Worm (Caenorhabditis elegans) whole organism, young adult: ENCODE data around the gene glb-20.

ENCODE experiments used
- B0035.1 ChIP-seq: sonication (generic microtip); optimal IDR thresholded peaks from 2 replicates; lab custom pipeline; 2016; ENCODE audit warnings: missing genetic modification characterization, mild to moderate bottlenecking, missing compliant biosample characterization, missing genotype, missing genetic modification reagents
- F37B4.10 ChIP-seq: fragments of 200-800 bp; sonication (Bioruptor generic); IDR thresholded peaks from 2 replicates; pipeline ENCODE4 v1.3.6; 2022; ENCODE audit warnings: missing genetic modification characterization, missing compliant biosample characterization
- F57A8.1 ChIP-seq: fragments of 200-800 bp; sonication (Bioruptor generic); optimal IDR thresholded peaks from 2 replicates; lab custom pipeline; 2018; ENCODE audit warnings: mild to moderate bottlenecking, missing genetic modification characterization, moderate library complexity, missing compliant biosample characterization
- F57C9.4 ChIP-seq: sonication (generic microtip); optimal IDR thresholded peaks from 2 replicates; lab custom pipeline; 2017; ENCODE audit warnings: mild to moderate bottlenecking, missing genetic modification characterization, missing compliant biosample characterization
- K11D2.4 ChIP-seq: fragments of 200-800 bp; sonication (Bioruptor generic); IDR thresholded peaks from 2 replicates; pipeline ENCODE4 v1.3.6; 2022; ENCODE audit warnings: missing genetic modification reagents, missing genetic modification characterization, missing compliant biosample characterization
- K12H6.12 ChIP-seq: fragments of 200-800 bp; sonication (Bioruptor generic); optimal IDR thresholded peaks from 2 replicates; lab custom pipeline; 2018; ENCODE audit warnings: mild to moderate bottlenecking, missing genetic modification characterization, missing compliant biosample characterization
- T26A5.8 ChIP-seq: sonication (generic microtip); optimal IDR thresholded peaks from 2 replicates; lab custom pipeline; 2016; ENCODE audit warnings: missing genetic modification characterization, missing compliant biosample characterization
- Y53G8AR.9 ChIP-seq: fragments of 200-800 bp; sonication (Bioruptor generic); conservative IDR thresholded peaks from 2 replicates; pipeline ENCODE4 v1.3.6; 2022; ENCODE audit warnings: missing genetic modification reagents, missing genetic modification characterization, missing compliant biosample characterization
- Y67H2A.10 ChIP-seq: fragments of 200-800 bp; sonication (Bioruptor generic); conservative IDR thresholded peaks from 2 replicates; pipeline ENCODE4 v1.3.6; 2022; ENCODE audit warnings: missing genetic modification reagents, missing genetic modification characterization, missing compliant biosample characterization
- ama-1 ChIP-seq, 3 experiments: fragments of 150-350 bp in 1 of 3; sonication (generic microtip) in 2 of 3; optimal IDR thresholded peaks; 2 replicates each; lab custom pipeline; 2014 to 2018; ENCODE audit warnings: missing biosample characterization in 2 of 3, missing genetic modification characterization in 2 of 3, missing genetic modification reagents in 2 of 3
- aptf-2 ChIP-seq: fragments of 200-800 bp; sonication (Bioruptor generic); conservative IDR thresholded peaks from 2 replicates; pipeline ENCODE4 v1.3.6; 2022; ENCODE audit warnings: missing genetic modification reagents, missing genetic modification characterization, missing compliant biosample characterization
- attf-5 ChIP-seq: fragments of 200-800 bp; sonication (Bioruptor generic); optimal IDR thresholded peaks from 2 replicates; lab custom pipeline; 2018; ENCODE audit warnings: mild to moderate bottlenecking, missing genetic modification characterization, missing compliant biosample characterization
- bed-1 ChIP-seq: fragments of 200-800 bp; sonication (Bioruptor generic); IDR thresholded peaks from 2 replicates; pipeline ENCODE4 v1.3.6; 2022; ENCODE audit warnings: missing genetic modification reagents, missing genetic modification characterization, missing compliant biosample characterization
- cebp-1 ChIP-seq, 2 experiments: fragments of 200-800 bp in 1 of 2; sonication (Bioruptor generic) in 1 of 2; sonication (generic microtip) in 1 of 2; IDR thresholded peaks in 1 of 2; optimal IDR thresholded peaks in 1 of 2; 2 replicates each; pipeline versions ENCODE4 v1.3.6 to Lab custom; 2017 to 2022; ENCODE audit warnings: missing compliant biosample characterization in 2 of 2, missing genetic modification characterization in 2 of 2, mild to moderate bottlenecking in 1 of 2, missing genetic modification reagents in 1 of 2, moderate library complexity in 1 of 2
- cebp-2 ChIP-seq: fragments of 200-800 bp; sonication (Bioruptor generic); IDR thresholded peaks from 2 replicates; pipeline ENCODE4 v1.3.6; 2022; ENCODE audit warnings: missing genetic modification characterization, missing compliant biosample characterization
- ceh-58 ChIP-seq: fragments of 200-800 bp; sonication (Bioruptor generic); IDR thresholded peaks from 2 replicates; pipeline ENCODE4 v1.3.6; 2022; ENCODE audit warnings: missing genetic modification characterization, missing compliant biosample characterization
- ceh-79 ChIP-seq: sonication (generic microtip); optimal IDR thresholded peaks from 2 replicates; lab custom pipeline; 2017; ENCODE audit warnings: mild to moderate bottlenecking, missing genetic modification characterization, missing compliant biosample characterization
- chd-7 ChIP-seq: sonication (generic microtip); optimal IDR thresholded peaks from 2 replicates; lab custom pipeline; 2016; ENCODE audit warnings: mild to moderate bottlenecking, missing genetic modification characterization, moderate library complexity, missing compliant biosample characterization
- egl-18 ChIP-seq: fragments of 200-800 bp; sonication (Bioruptor generic); IDR thresholded peaks from 2 replicates; pipeline ENCODE4 v1.3.6; 2022; ENCODE audit warnings: missing genetic modification reagents, missing genetic modification characterization, missing compliant biosample characterization
- him-1 ChIP-seq: sonication (generic microtip); optimal IDR thresholded peaks from 2 replicates; lab custom pipeline; 2016; ENCODE audit warnings: missing genotype, missing genetic modification reagents, missing genetic modification characterization, missing compliant biosample characterization
- lag-1 ChIP-seq: fragments of 200-800 bp; sonication (Bioruptor generic); IDR thresholded peaks from 2 replicates; pipeline ENCODE4 v1.3.6; 2022; ENCODE audit warnings: missing genetic modification reagents, missing genetic modification characterization, missing compliant biosample characterization
- let-526 ChIP-seq: fragments of 200-800 bp; sonication (Bioruptor generic); IDR thresholded peaks from 2 replicates; pipeline ENCODE4 v1.3.6; 2022; ENCODE audit warnings: missing genetic modification reagents, missing genetic modification characterization, missing compliant biosample characterization
- lsl-1 ChIP-seq: fragments of 200-800 bp; sonication (Bioruptor generic); optimal IDR thresholded peaks from 2 replicates; lab custom pipeline; 2018; ENCODE audit warnings: mild to moderate bottlenecking, missing genetic modification characterization, moderate library complexity, missing compliant biosample characterization
- madf-8 ChIP-seq: fragments of 200-800 bp; sonication (Bioruptor generic); conservative IDR thresholded peaks from 2 replicates; pipeline ENCODE4 v1.3.6; 2022; ENCODE audit warnings: missing genetic modification reagents, missing genetic modification characterization, missing compliant biosample characterization
- mcd-1 ChIP-seq: fragments of 200-800 bp; sonication (Bioruptor generic); IDR thresholded peaks from 2 replicates; pipeline ENCODE4 v1.3.6; 2022; ENCODE audit warnings: missing genetic modification reagents, missing genetic modification characterization, missing compliant biosample characterization
- mxl-1 ChIP-seq: sonication (generic microtip); optimal IDR thresholded peaks from 2 replicates; lab custom pipeline; 2016; ENCODE audit warnings: missing genetic modification characterization, missing compliant biosample characterization
- nfya-2 ChIP-seq: fragments of 200-800 bp; sonication (Bioruptor generic); IDR thresholded peaks from 2 replicates; pipeline ENCODE4 v1.3.6; 2022; ENCODE audit warnings: missing genetic modification reagents, missing genetic modification characterization, missing compliant biosample characterization
- nhr-120 ChIP-seq: fragments of 200-800 bp; sonication (Bioruptor generic); IDR thresholded peaks from 2 replicates; pipeline ENCODE4 v1.3.6; 2022; ENCODE audit warnings: missing genetic modification characterization, missing compliant biosample characterization
- nhr-27 ChIP-seq: fragments of 200-800 bp; sonication (Bioruptor generic); optimal IDR thresholded peaks from 2 replicates; lab custom pipeline; 2018; ENCODE audit warnings: mild to moderate bottlenecking, missing genetic modification characterization, moderate library complexity, missing compliant biosample characterization
- pha-4 ChIP-seq: fragments of 150-350 bp; sonication (generic microtip); optimal IDR thresholded peaks from 2 replicates; lab custom pipeline; 2014; ENCODE audit warnings: missing biosample characterization, missing genetic modification reagents, missing genetic modification characterization
- snpc-1.1 ChIP-seq: sonication (generic microtip); optimal IDR thresholded peaks from 2 replicates; lab custom pipeline; 2017; ENCODE audit warnings: missing genetic modification characterization, mild to moderate bottlenecking, missing compliant biosample characterization, antibody characterized with exemption, moderate library complexity, missing genotype, missing genetic modification reagents; ENCODE audit not compliant: insufficient read depth
- tlf-1 ChIP-seq: fragments of 200-800 bp; sonication (Bioruptor generic); optimal IDR thresholded peaks from 2 replicates; lab custom pipeline; 2018; ENCODE audit warnings: mild to moderate bottlenecking, missing genetic modification characterization, missing compliant biosample characterization
- unc-62 ChIP-seq: fragments of 150-350 bp; optimal IDR thresholded peaks from 2 replicates; lab custom pipeline; 2014; ENCODE audit warnings: missing biosample characterization, missing genetic modification reagents, missing genetic modification characterization
- ztf-26 ChIP-seq: sonication (generic microtip); optimal IDR thresholded peaks from 2 replicates; lab custom pipeline; 2017; ENCODE audit warnings: missing genetic modification characterization, missing compliant biosample characterization
- ztf-28 ChIP-seq: fragments of 200-800 bp; sonication (Bioruptor generic); IDR thresholded peaks from 2 replicates; pipeline ENCODE4 v1.3.6; 2022; ENCODE audit warnings: missing genetic modification reagents, missing genetic modification characterization, missing compliant biosample characterization
- ztf-3 ChIP-seq: fragments of 200-800 bp; sonication (Bioruptor generic); optimal IDR thresholded peaks from 2 replicates; lab custom pipeline; 2018; ENCODE audit warnings: mild to moderate bottlenecking, missing genetic modification characterization, missing compliant biosample characterization

Gene glb-20

DNA sequence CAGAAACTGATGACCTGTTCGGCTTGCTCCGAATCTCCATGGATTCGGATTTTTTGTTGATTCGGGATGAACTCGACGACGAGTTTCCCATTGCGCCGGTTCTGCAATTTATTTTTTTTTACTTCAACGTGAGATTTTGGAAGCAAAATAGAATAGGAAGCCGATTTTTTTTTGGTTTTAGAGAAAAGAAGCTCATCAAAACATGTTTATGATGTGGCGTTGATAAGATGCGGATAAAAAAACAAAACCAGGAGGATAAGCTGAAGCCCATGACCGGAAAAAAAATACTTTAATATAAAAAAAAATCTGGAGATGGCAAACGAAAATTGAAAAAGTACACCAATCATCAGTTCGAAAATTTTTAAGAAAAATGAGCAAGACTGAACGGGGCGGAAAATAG lies at the start of gene glb-20:
glb-20 (minus strand) TSS at position 101 of the 400 bp plus-strand sequence.
- TF ChIP-seq aptf-2 (GFP tag; lab: Robert Waterston, UW): no peak
- TF ChIP-seq ama-1 (optimal IDR thresholded peaks at IDR 0.05; lab: Kevin White, UChicago): no peak
- TF ChIP-seq ama-1 (GFP tag; optimal IDR thresholded peaks at IDR 0.05; lab: Kevin White, UChicago): no peak
- no peak for TF ChIP-seq mcd-1 (GFP tag; lab: Robert Waterston, UW)
- TF ChIP-seq let-526 (GFP tag; lab: Robert Waterston, UW): no peak
- TF ChIP-seq Y67H2A.10 (GFP tag; lab: Robert Waterston, UW): no peak
- no peak for TF ChIP-seq cebp-1 (GFP tag; IDR thresholded peaks at IDR 0.05; lab: Robert Waterston, UW)
- no peak for TF ChIP-seq cebp-1 (tag; optimal IDR thresholded peaks at IDR 0.05; lab: Kevin White, UChicago)
- no peak for TF ChIP-seq T26A5.8
- no peak for TF ChIP-seq egl-18 (GFP tag; lab: Robert Waterston, UW)
- TF ChIP-seq madf-8 (GFP tag; lab: Robert Waterston, UW): no peak
- TF ChIP-seq chd-7: no peak
- no peak for TF ChIP-seq nfya-2 (GFP tag; lab: Robert Waterston, UW)
- no peak for TF ChIP-seq nhr-120 (GFP tag; lab: Robert Waterston, UW)
- TF ChIP-seq ceh-79: no peak
- TF ChIP-seq Y53G8AR.9 (GFP tag; lab: Robert Waterston, UW): no peak
- TF ChIP-seq ztf-26 (tag; lab: Kevin White, UChicago): no peak
- TF ChIP-seq him-1 (tag; lab: Kevin White, UChicago): no peak
- no peak for TF ChIP-seq nhr-27
- TF ChIP-seq B0035.1 (tag; lab: Kevin White, UChicago): no peak
- TF ChIP-seq K12H6.12 (tag; lab: Kevin White, UChicago): no peak

ce11 chrX:13604946-13605617 lies 49.1 kb upstream of the glb-20 start, which contains the start of gene F54B11.9:
F54B11.9 (plus strand) TSS chrX:13605567.
- TF ChIP-seq pha-4 (tag; lab: Kevin White, UChicago) (no peak), cebp-2 (GFP tag; lab: Robert Waterston, UW) (no peak), K11D2.4 (GFP tag; lab: Robert Waterston, UW) (no peak), F57C9.4 (tag; lab: Kevin White, UChicago) (no peak), unc-62 (GFP tag; lab: Kevin White, UChicago) (no peak), ztf-3 (no peak), lag-1 (GFP tag; lab: Robert Waterston, UW) (no peak), F57A8.1 (GFP tag; lab: Kevin White, UChicago) (no peak), F37B4.10 (GFP tag; lab: Robert Waterston, UW) (no peak), nhr-120 (GFP tag; lab: Robert Waterston, UW) (no peak), bed-1 (GFP tag; lab: Robert Waterston, UW) (no peak), ztf-28 (GFP tag; lab: Robert Waterston, UW) (no peak), attf-5 (GFP tag; lab: Kevin White, UChicago) (no peak), mxl-1 (tag; lab: Kevin White, UChicago) (no peak), madf-8 (GFP tag; lab: Robert Waterston, UW) (no peak), lsl-1 (no peak), tlf-1 (GFP tag; lab: Kevin White, UChicago) (no peak), snpc-1.1 (tag; lab: Kevin White, UChicago) (no peak), ceh-58 (GFP tag; lab: Robert Waterston, UW) (no peak), ceh-79 (no peak)
